Worm (Caenorhabditis elegans) whole organism, midembryonic: ENCODE data around the gene mod-1.

Experiments used
- T22C8.4 ChIP-seq: fragments of 200-800 bp; sonication (Bioruptor generic); IDR thresholded peaks from 2 replicates; pipeline ENCODE4 v1.3.6; 2022; ENCODE audit warnings: missing genetic modification characterization, missing compliant biosample characterization
- cog-1 ChIP-seq: sonication (generic microtip); optimal IDR thresholded peaks from 2 replicates; lab custom pipeline; 2016; ENCODE audit warnings: missing genetic modification characterization, missing compliant biosample characterization
- flt-1 ChIP-seq: fragments of 200-800 bp; sonication (Bioruptor generic); IDR thresholded peaks from 2 replicates; pipeline ENCODE4 v1.3.6; 2022; ENCODE audit warnings: missing genetic modification characterization, missing compliant biosample characterization
- klf-2 ChIP-seq: fragments of 200-800 bp; sonication (Bioruptor generic); conservative IDR thresholded peaks from 2 replicates; pipeline ENCODE4 v1.3.6; 2022; ENCODE audit warnings: missing genetic modification reagents, missing genetic modification characterization, missing compliant biosample characterization
- med-1 ChIP-seq: sonication (generic microtip); optimal IDR thresholded peaks from 2 replicates; lab custom pipeline; 2017; ENCODE audit warnings: missing genetic modification characterization, mild to moderate bottlenecking, missing compliant biosample characterization, antibody characterized with exemption, missing genetic modification reagents; ENCODE audit not compliant: insufficient read depth
- ref-1 ChIP-seq: fragments of 200-800 bp; sonication (Bioruptor generic); conservative IDR thresholded peaks from 2 replicates; pipeline ENCODE4 v1.3.6; 2022; ENCODE audit warnings: missing genetic modification reagents, missing genetic modification characterization, missing compliant biosample characterization
- tab-1 ChIP-seq: fragments of 200-800 bp; sonication (Bioruptor generic); IDR thresholded peaks from 2 replicates; pipeline ENCODE4 v1.3.6; 2022; ENCODE audit warnings: missing genetic modification characterization, missing compliant biosample characterization
- ztf-23 ChIP-seq: fragments of 200-800 bp; sonication (Bioruptor generic); IDR thresholded peaks from 2 replicates; pipeline ENCODE4 v1.3.6; 2022; ENCODE audit warnings: missing genetic modification reagents, missing genetic modification characterization, missing compliant biosample characterization
- ztf-29 ChIP-seq: fragments of 200-800 bp; sonication (Bioruptor generic); IDR thresholded peaks from 2 replicates; pipeline ENCODE4 v1.3.6; 2022; ENCODE audit warnings: missing genetic modification reagents, missing genetic modification characterization, missing compliant biosample characterization

Gene mod-1

ce11 chrV:8940419-8940818 is 26.6 kb upstream of the mod-1 start:
- TF ChIP-seq cog-1 (tag; lab: Kevin White, UChicago) = no peak

DNA sequence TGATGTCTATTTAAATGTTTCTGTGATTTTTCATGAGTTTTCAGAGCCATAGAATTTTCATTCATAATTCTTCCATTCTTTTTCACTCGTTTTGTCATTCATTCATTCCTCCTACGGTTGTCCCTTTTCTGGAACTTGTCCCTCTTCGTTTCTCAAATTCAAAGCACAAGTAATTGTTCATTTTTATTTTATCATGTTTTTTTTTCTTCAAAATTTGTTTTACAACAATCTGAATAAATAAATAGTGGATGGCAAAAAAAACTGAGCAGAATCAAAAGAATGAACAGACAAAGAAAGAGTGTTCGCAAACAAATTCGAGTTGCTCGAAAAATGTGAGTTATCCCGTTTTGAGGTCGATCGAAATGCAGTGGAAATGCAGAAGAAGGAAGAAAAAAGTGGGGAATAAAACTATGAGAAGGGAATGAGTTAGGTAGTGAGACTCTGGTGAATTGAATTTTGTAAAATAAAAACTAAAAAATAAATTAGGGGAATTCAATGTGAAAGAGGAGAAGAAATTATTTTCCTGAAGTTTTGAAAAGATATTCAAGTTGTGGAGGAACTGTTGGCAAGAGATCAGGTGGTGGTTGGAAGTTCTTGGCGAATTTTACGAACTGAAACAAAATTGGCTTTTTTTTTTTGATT is 25.7 kb upstream of the mod-1 start:
- TF ChIP-seq ref-1 (GFP tag; lab: Robert Waterston, UW) = no peak
- no peak for TF ChIP-seq tab-1 (GFP tag; lab: Robert Waterston, UW)
- no peak for TF ChIP-seq med-1 (GFP tag; lab: Kevin White, UChicago)
- no peak for TF ChIP-seq klf-2
- TF ChIP-seq T22C8.4 = no peak
- TF ChIP-seq ztf-23 (GFP tag; lab: Robert Waterston, UW) = no peak
- TF ChIP-seq ztf-29 (GFP tag; lab: Robert Waterston, UW) = no peak
- no peak for TF ChIP-seq cog-1 (tag; lab: Kevin White, UChicago)
- no peak for TF ChIP-seq flt-1 (GFP tag; lab: Robert Waterston, UW)

DNA sequence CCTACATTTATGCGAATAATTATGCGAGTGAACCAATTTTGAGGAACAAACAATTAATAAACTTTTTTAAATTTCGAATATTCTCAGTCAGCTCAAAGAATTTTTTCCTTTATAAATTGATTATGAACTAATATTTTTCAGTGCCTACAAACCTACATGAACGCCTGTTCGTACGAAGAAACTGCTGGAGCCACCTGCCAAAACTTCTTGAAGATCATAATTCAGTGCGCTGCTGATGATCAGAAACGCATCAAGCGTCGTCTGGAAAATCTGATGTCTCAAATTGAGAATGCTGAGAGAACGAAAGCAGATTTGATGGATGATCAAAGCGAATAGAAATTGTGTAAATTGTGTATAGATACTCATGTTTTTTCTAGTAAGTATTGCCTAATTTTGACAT is 25.1 kb upstream of the mod-1 start:
- TF ChIP-seq flt-1 (GFP tag; lab: Robert Waterston, UW) (no peak), T22C8.4 (no peak), ztf-29 (GFP tag; lab: Robert Waterston, UW) (no peak), med-1 (GFP tag; lab: Kevin White, UChicago) (no peak), tab-1 (GFP tag; lab: Robert Waterston, UW) (no peak), klf-2 (no peak), ztf-23 (GFP tag; lab: Robert Waterston, UW) (no peak), ref-1 (GFP tag; lab: Robert Waterston, UW) (no peak)

DNA sequence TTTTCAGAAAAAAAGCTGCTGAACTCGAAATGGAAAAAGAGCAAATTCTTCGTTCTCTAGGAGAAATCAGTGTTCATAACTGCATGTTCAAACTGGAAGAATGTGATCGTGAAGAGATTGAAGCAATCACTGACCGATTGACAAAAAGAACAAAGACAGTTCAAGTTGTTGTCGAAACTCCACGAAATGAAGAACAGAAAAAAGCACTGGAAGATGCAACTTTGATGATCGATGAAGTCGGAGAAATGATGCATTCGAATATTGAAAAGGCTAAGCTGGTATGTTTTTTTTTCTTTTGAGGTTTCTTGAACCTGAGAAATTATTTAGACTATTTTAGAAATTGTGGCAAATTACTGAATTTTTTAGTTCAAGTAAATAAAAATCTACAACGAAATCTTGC is 24.6 kb upstream of the mod-1 start:
- TF ChIP-seq flt-1 (GFP tag; lab: Robert Waterston, UW) (no peak), tab-1 (GFP tag; lab: Robert Waterston, UW) (no peak), ref-1 (GFP tag; lab: Robert Waterston, UW) (no peak), ztf-23 (GFP tag; lab: Robert Waterston, UW) (no peak), med-1 (GFP tag; lab: Kevin White, UChicago) (no peak), T22C8.4 (no peak), klf-2 (no peak), ztf-29 (GFP tag; lab: Robert Waterston, UW) (no peak), cog-1 (tag; lab: Kevin White, UChicago) (no peak)

- no peak for TF ChIP-seq tab-1 (GFP tag; lab: Robert Waterston, UW)
- no peak for TF ChIP-seq ref-1 (GFP tag; lab: Robert Waterston, UW)
- TF ChIP-seq cog-1 (tag; lab: Kevin White, UChicago) = no peak
- TF ChIP-seq ztf-29 (GFP tag; lab: Robert Waterston, UW) = no peak
- TF ChIP-seq klf-2 = no peak
- TF ChIP-seq med-1 (GFP tag; lab: Kevin White, UChicago) = no peak
- TF ChIP-seq ztf-23 (GFP tag; lab: Robert Waterston, UW) = no peak
- no peak for TF ChIP-seq T22C8.4
- TF ChIP-seq flt-1 (GFP tag; lab: Robert Waterston, UW) = no peak
Observed at ce11 chrV:8937476-8938249, 23.8 kb upstream of the mod-1 start.

ce11 chrV:8936791-8937475 is 23.1 kb upstream of the mod-1 start:
- no peak for TF ChIP-seq ztf-29 (GFP tag; lab: Robert Waterston, UW)
- no peak for TF ChIP-seq flt-1 (GFP tag; lab: Robert Waterston, UW)
- TF ChIP-seq med-1 (GFP tag; lab: Kevin White, UChicago) = no peak
- TF ChIP-seq cog-1 (tag; lab: Kevin White, UChicago) = no peak
- TF ChIP-seq T22C8.4 = no peak
- no peak for TF ChIP-seq klf-2
- TF ChIP-seq ztf-23 (GFP tag; lab: Robert Waterston, UW) = no peak
- TF ChIP-seq tab-1 (GFP tag; lab: Robert Waterston, UW) = no peak
- TF ChIP-seq ref-1 (GFP tag; lab: Robert Waterston, UW) = no peak

DNA sequence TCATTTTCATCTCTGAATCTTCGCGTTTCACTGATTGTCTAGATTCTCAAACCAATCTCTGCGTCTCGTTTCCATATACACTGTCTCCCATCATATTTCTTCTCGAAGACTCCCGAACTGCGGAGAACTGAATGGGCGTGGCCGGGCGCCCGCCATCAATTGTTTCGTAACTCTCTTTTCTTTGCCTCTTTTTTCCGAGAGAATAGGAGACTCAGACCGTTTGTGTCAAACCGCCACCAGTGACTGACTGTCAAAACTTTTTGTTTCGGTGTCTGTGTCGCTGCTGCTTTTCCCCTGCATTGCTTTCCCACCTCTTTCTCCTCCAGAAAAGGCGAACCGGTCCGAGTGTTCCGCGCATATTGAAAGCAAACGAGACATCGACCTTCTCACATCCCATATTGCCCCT is 22.3 kb upstream of the mod-1 start, which contains the start of gene unc-23:
Gene unc-23, plus strand, starts transcription at position 176 of the 406 bp plus-strand sequence.
- TF ChIP-seq klf-2 (0 out of 2 replicates have a peak, but pooled peaks have one; percentile 7), med-1 (GFP tag; lab: Kevin White, UChicago) (no peak)

DNA sequence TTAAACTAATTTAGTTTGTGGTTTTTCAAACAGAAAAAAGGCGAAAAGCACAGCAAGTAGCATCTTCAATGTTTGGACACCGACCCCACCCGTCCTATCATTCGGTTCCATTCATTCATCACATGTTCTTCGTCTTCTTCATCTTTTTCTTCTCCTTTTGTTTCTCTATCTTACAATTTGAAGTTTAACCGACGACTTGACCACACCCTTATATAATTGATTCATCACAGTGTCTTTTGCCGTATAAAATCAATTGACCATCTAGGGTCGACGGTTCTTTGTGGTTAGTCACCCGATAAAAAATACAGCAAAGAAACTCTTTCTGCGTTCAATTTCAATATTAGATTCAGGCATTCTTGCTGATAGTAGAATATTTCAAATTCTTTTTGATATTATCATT is 21.3 kb upstream of the mod-1 start:
- TF ChIP-seq ztf-29 (GFP tag; lab: Robert Waterston, UW) (no peak), ref-1 (GFP tag; lab: Robert Waterston, UW) (no peak)

DNA sequence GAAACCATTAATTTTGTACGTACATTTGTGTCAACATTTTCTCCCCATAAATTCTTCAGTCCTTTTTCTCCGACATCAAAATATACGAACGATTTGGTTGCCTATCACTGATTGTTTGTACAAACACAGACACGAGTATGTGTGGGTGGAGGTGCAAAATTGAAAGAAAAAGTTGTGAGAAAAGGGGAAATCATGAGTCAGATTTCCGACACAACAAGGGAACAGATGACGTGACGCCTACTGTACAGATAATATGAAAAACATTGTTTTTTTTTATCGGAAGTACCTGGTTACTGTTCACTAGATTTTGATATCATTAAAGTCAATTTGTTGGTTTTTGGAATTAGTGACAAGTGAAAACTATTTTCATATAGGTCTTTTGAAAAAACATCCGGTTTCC is 20.4 kb upstream of the mod-1 start:
- TF ChIP-seq tab-1 (GFP tag; lab: Robert Waterston, UW) (no peak), ref-1 (GFP tag; lab: Robert Waterston, UW) (no peak), cog-1 (tag; lab: Kevin White, UChicago) (no peak), T22C8.4 (no peak), klf-2 (no peak), flt-1 (GFP tag; lab: Robert Waterston, UW) (no peak), med-1 (GFP tag; lab: Kevin White, UChicago) (no peak), ztf-23 (GFP tag; lab: Robert Waterston, UW) (no peak), ztf-29 (GFP tag; lab: Robert Waterston, UW) (no peak)
